Fruit fly (Drosophila melanogaster): ENCODE data around the gene ara.

DNA sequence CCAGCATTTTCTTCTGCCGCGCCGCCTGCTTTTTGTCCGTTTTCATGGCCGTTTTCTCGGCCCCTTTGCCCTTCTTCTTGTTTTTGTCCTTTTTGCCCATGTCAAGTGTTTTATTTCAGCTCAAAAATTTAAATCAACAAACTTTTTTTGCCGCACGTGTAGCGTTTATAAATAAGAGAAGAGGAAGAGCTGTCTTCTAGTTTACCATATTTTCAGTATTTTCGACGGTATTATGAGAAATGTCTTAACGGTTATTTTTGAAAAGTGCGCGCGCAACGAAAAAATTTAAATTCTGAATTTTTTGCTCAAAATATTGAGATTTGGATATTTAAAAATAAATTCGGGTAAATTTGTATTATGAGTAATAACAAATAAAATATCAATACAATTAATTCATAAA is 43.3 kb upstream of the ara start, which contains the start of gene CG4069:
- TF ChIP-seq Sin3A (optimal IDR thresholded peaks at IDR 0.05) (no peak), ttk (optimal IDR thresholded peaks at IDR 0.05) (no peak)
